Worm (Caenorhabditis elegans) whole organism, L2 larva: ENCODE measurements around the gene T10D4.14.
"Not testable (repeated sequence)": the region's sequence is repeated elsewhere in the genome, so short reads cannot be mapped to it uniquely, and the experiment has no call there.

Experiments used
- C34F6.9 ChIP-seq: fragments of 150-350 bp; optimal IDR thresholded peaks from 2 replicates; lab custom pipeline; 2014; ENCODE audit warnings: missing biosample characterization, missing genetic modification characterization
- R02D3.7 ChIP-seq: fragments of 150-350 bp; optimal IDR thresholded peaks from 2 replicates; lab custom pipeline; 2014; ENCODE audit warnings: missing biosample characterization, missing genetic modification characterization
- Y55F3AM.14 ChIP-seq: fragments of 200-800 bp; sonication (Bioruptor generic); optimal IDR thresholded peaks from 2 replicates; lab custom pipeline; 2018; ENCODE audit warnings: mild to moderate bottlenecking, missing genetic modification characterization, missing compliant biosample characterization
- ZK546.5 ChIP-seq: sonication (generic microtip); optimal IDR thresholded peaks from 2 replicates; lab custom pipeline; 2017; ENCODE audit warnings: missing biosample characterization, missing genetic modification characterization
- alr-1 ChIP-seq: fragments of 150-350 bp; optimal IDR thresholded peaks from 2 replicates; lab custom pipeline; 2014; ENCODE audit warnings: missing biosample characterization, missing genetic modification characterization
- ama-1 ChIP-seq: fragments of 150-350 bp; optimal IDR thresholded peaks from 2 replicates; lab custom pipeline; 2018; ENCODE audit warnings: inconsistent platforms
- blmp-1 ChIP-seq: sonication (generic microtip); optimal IDR thresholded peaks from 2 replicates; lab custom pipeline; 2017; ENCODE audit warnings: missing genetic modification characterization, mild to moderate bottlenecking, missing compliant biosample characterization, antibody characterized with exemption, moderate library complexity; ENCODE audit not compliant: insufficient read depth
- ceh-82 ChIP-seq: fragments of 150-350 bp; optimal IDR thresholded peaks from 2 replicates; lab custom pipeline; 2014; ENCODE audit warnings: missing biosample characterization, missing genetic modification characterization
- elt-1 ChIP-seq: fragments of 150-350 bp; optimal IDR thresholded peaks from 2 replicates; lab custom pipeline; 2014; ENCODE audit warnings: missing biosample characterization, missing genetic modification characterization
- elt-3 ChIP-seq: sonication (generic microtip); optimal IDR thresholded peaks from 2 replicates; lab custom pipeline; 2017; ENCODE audit warnings: missing biosample characterization, missing genetic modification characterization
- lin-39 ChIP-seq: fragments of 150-350 bp; optimal IDR thresholded peaks from 2 replicates; lab custom pipeline; 2014; ENCODE audit warnings: missing biosample characterization, missing genetic modification reagents, missing genetic modification characterization
- mab-5 ChIP-seq: fragments of 150-350 bp; optimal IDR thresholded peaks from 2 replicates; lab custom pipeline; 2014; ENCODE audit warnings: missing biosample characterization, missing genetic modification characterization
- mbf-1 ChIP-seq: sonication (generic microtip); optimal IDR thresholded peaks from 2 replicates; lab custom pipeline; 2017; ENCODE audit warnings: missing biosample characterization, missing genetic modification characterization
- mdl-1 ChIP-seq, 2 experiments: fragments of 150-350 bp in 1 of 2; sonication (generic microtip) in 1 of 2; optimal IDR thresholded peaks; 2 replicates each; lab custom pipeline; 2017; ENCODE audit warnings: missing biosample characterization in 2 of 2, missing genetic modification characterization in 2 of 2
- nhr-21 ChIP-seq: fragments of 150-350 bp; optimal IDR thresholded peaks from 2 replicates; lab custom pipeline; 2014; ENCODE audit warnings: missing biosample characterization, missing genetic modification characterization
- nhr-23 ChIP-seq: fragments of 150-350 bp; optimal IDR thresholded peaks from 2 replicates; lab custom pipeline; 2014; ENCODE audit warnings: missing biosample characterization, missing genetic modification reagents, missing genetic modification characterization
- nhr-237 ChIP-seq: fragments of 150-350 bp; optimal IDR thresholded peaks from 2 replicates; lab custom pipeline; 2014; ENCODE audit warnings: missing biosample characterization, missing genetic modification characterization
- nhr-6 ChIP-seq: fragments of 150-350 bp; optimal IDR thresholded peaks from 2 replicates; lab custom pipeline; 2014; ENCODE audit warnings: missing biosample characterization, missing genetic modification characterization
- nhr-77 ChIP-seq: fragments of 150-350 bp; optimal IDR thresholded peaks from 2 replicates; lab custom pipeline; 2014; ENCODE audit warnings: missing biosample characterization, missing genetic modification characterization
- peb-1 ChIP-seq: fragments of 150-350 bp; optimal IDR thresholded peaks from 2 replicates; lab custom pipeline; 2014; ENCODE audit warnings: missing biosample characterization, missing genetic modification characterization
- sma-9 ChIP-seq, 2 experiments: fragments of 150-350 bp in 1 of 2; sonication (generic microtip) in 1 of 2; optimal IDR thresholded peaks; 2 replicates each; lab custom pipeline; 2014 to 2016; ENCODE audit warnings: missing genetic modification characterization in 2 of 2, mild to moderate bottlenecking in 1 of 2, missing biosample characterization in 1 of 2, missing compliant biosample characterization in 1 of 2, missing genetic modification reagents in 1 of 2, moderate library complexity in 1 of 2
- snpc-4 ChIP-seq: fragments of 150-350 bp; optimal IDR thresholded peaks from 2 replicates; lab custom pipeline; 2014; ENCODE audit warnings: missing biosample characterization, missing genetic modification characterization
- unc-39 ChIP-seq: fragments of 150-350 bp; optimal IDR thresholded peaks from 2 replicates; lab custom pipeline; 2014; ENCODE audit warnings: missing biosample characterization, missing genetic modification characterization
- unc-55 ChIP-seq: fragments of 150-350 bp; sonication (generic microtip); optimal IDR thresholded peaks from 3 replicates; lab custom pipeline; 2014; ENCODE audit warnings: missing biosample characterization, missing genetic modification reagents, missing genetic modification characterization
- unc-62 ChIP-seq: fragments of 150-350 bp; optimal IDR thresholded peaks from 2 replicates; lab custom pipeline; 2014; ENCODE audit warnings: missing biosample characterization, missing genetic modification reagents, missing genetic modification characterization
- zag-1 ChIP-seq: fragments of 150-350 bp; optimal IDR thresholded peaks from 2 replicates; lab custom pipeline; 2014; ENCODE audit warnings: missing biosample characterization, missing genetic modification characterization
- ztf-1 ChIP-seq: fragments of 200-800 bp; sonication (Bioruptor generic); conservative IDR thresholded peaks from 2 replicates; pipeline ENCODE4 v1.3.6; 2022; ENCODE audit warnings: missing genetic modification characterization, missing compliant biosample characterization
- ztf-11 ChIP-seq: sonication (generic microtip); optimal IDR thresholded peaks from 2 replicates; lab custom pipeline; 2017; ENCODE audit warnings: missing biosample characterization, missing genetic modification characterization
- ztf-4 ChIP-seq: fragments of 150-350 bp; optimal IDR thresholded peaks from 2 replicates; lab custom pipeline; 2014; ENCODE audit warnings: missing biosample characterization, missing genetic modification characterization

The T10D4.14 gene

DNA sequence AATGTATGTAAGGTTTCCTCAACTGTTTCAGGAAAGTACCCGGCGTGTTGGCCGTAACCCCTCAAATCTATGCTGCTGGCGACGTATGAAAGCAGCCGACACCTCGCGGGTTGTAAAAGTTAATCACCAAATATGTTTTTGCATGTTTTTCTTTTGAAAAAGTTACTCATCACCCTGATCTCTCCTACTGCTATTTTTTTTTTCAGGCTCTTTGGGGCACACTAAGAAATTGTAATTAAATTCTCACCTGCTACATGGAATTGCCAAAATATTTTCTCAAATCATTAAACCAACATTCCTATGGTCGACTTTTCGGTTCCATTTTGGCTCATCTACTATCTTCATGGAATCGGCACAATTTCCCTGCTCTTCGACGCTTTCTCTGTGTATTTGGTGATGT lies 33.3 kb upstream of the T10D4.14 start, which contains the start of gene sri-78:
TSS of gene sri-78 (plus strand) at position 301 of the 400 bp plus-strand sequence.
- not testable (repeated sequence) for TF ChIP-seq lin-39 (tag; lab: Kevin White, UChicago); peb-1; unc-39

DNA sequence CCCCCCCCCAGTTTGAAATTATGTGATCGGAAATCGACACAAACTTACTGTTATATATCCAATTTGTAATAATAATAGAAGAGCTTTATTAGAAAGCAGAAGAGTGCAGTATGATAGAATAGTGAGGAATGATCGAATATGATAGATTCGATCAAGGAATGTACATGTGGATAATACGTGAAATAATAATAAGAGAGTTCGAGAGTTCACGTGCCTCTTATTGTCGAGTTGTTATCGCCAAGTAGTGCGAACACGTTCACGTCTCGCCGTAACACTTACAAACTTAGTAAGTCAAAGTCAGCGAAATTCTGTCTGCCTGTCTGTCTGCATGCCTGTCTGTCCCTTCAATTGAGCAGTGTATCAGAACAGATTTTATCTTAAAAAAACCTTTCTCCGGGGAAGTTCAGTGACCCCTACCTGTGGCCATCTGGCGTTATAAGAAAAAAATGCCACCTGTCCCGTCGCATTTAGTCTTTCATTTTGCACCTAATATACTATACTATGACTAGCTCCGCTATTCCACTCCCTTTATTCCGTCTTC lies 31.9 kb upstream of the T10D4.14 start, which contains the start of the genes Y27F2A.6 and Y27F2A.8:
TSS of gene Y27F2A.6 (minus strand) at position 101 of the 541 bp plus-strand sequence.
TSS of gene Y27F2A.8 (plus strand) at position 491 of the 541 bp plus-strand sequence.
- TF ChIP-seq nhr-23 (tag; lab: Kevin White, UChicago); C34F6.9; alr-1: not testable (repeated sequence)

DNA sequence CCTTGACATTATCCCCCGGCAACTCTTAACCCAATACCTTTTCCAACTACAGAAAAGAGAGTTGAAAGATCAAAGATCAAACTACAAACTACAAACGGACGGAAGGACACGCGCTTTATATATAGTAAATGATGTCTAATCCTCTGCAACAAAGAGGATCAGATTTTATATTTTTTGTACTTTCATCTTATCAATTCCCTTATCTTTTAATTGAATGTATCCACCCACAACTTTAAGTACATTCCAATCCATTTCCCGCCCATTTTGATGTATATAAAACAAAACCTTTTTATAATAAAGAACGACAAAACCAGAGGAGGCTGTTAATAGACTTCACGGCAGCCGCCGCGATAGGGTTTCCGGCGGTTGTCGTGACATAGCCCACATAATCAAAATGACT lies 26.1 kb upstream of the T10D4.14 start, which contains the start of gene sri-40:
TSS of gene sri-40 (plus strand) at position 301 of the 400 bp plus-strand sequence.
- TF ChIP-seq mdl-1 (tag; optimal IDR thresholded peaks at IDR 0.05; lab: Kevin White, UChicago); ztf-4 (tag; lab: Kevin White, UChicago); mab-5 (tag; lab: Kevin White, UChicago): not testable (repeated sequence)

DNA sequence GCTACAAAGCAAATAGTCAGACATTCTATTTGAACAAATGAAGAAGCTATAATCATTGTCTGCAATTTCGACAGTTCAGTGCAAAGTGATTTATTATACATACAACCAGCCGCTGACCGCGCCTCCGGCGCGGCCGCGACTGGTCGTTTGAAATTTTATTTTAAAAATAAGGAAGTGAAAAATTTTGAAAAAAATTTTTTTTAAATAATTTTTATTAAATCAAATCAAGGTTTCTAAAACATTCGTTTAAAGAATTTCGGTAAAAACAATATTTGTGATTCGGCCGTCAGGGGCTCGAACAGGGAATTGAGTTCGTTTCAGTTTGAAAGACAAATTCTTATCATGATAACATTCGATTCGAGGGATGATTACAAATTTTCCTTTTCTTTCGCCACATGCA lies 20.7 kb upstream of the T10D4.14 start, which contains the start of gene Y27F2A.10:
TSS of gene Y27F2A.10 (minus strand) at position 101 of the 400 bp plus-strand sequence.
- TF ChIP-seq nhr-237 (tag; lab: Kevin White, UChicago) (no peak), mab-5 (tag; lab: Kevin White, UChicago) (no peak), peb-1 (no peak), ZK546.5 (tag; lab: Kevin White, UChicago) (no peak), R02D3.7 (no peak)
- TF ChIP-seq, all 48 proteins: peak for 0

DNA sequence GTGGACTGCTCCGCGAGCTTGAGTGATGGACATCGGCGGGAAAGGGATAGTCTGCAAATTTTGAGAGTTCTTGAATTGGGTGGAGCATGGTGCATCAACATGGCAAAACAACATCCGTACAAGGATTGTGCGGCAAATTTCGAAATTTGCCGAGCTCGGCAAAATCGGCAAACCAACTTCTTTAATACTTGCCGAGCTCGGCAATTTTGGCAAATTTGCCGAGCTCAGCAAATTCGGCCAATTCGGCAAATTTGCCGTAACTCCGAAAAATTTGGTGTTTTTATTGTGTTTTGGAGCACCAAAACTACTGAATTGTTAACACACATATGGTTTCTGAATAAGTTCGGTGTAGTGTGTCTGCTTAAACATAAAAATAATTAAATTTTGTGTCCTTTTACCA lies 18.6 kb upstream of the T10D4.14 start, which contains the start of gene fbxc-55:
TSS of gene fbxc-55 (minus strand) at position 101 of the 400 bp plus-strand sequence.
- no peak for TF ChIP-seq snpc-4 (tag; lab: Kevin White, UChicago)
- TF ChIP-seq ztf-4 (tag; lab: Kevin White, UChicago) = no peak

DNA sequence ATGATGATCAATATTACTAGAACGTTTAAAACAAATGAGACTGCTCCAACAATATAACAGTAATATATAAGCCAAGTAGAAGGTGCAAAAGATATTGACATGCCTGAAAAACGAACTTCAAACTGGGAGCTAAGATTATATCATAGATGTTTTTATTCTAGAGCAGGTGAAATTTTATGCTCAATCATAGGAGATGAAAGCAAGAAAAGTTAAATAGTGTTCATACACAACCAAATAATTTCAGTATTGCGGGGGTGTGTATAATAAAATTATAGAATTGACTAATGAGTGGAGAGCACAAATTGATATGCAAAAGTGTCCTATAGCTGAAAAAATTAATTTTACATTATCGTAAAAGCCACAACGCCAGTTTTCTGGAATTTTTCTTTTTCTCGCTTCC lies 7.5 kb upstream of the T10D4.14 start, which contains the start of gene sri-34:
TSS of gene sri-34 (minus strand) at position 101 of the 400 bp plus-strand sequence.
- TF ChIP-seq peb-1 = no peak
- no peak for TF ChIP-seq Y55F3AM.14
- no peak for TF ChIP-seq unc-55
- no peak for TF ChIP-seq ztf-1 (GFP tag; lab: Robert Waterston, UW)
- no peak for TF ChIP-seq sma-9 (GFP tag; optimal IDR thresholded peaks at IDR 0.05; lab: Kevin White, UChicago)
- no peak for TF ChIP-seq sma-9 (tag; optimal IDR thresholded peaks at IDR 0.05; lab: Kevin White, UChicago)
- TF ChIP-seq nhr-6 (tag; lab: Kevin White, UChicago) = no peak
- no peak for TF ChIP-seq elt-1 (tag; lab: Kevin White, UChicago)
- no peak for TF ChIP-seq nhr-77 (tag; lab: Kevin White, UChicago)
- no peak for TF ChIP-seq elt-3
- no peak for TF ChIP-seq mab-5 (tag; lab: Kevin White, UChicago)
- TF ChIP-seq ceh-82 = no peak
- no peak for TF ChIP-seq ztf-11 (tag; lab: Kevin White, UChicago)
- TF ChIP-seq snpc-4 (tag; lab: Kevin White, UChicago) = no peak
- TF ChIP-seq alr-1 = no peak
- TF ChIP-seq ama-1 (lab: Kevin White, UChicago) = no peak
- no peak for TF ChIP-seq R02D3.7
- TF ChIP-seq nhr-237 (tag; lab: Kevin White, UChicago) = no peak
- TF ChIP-seq zag-1 (tag; lab: Kevin White, UChicago) = no peak

DNA sequence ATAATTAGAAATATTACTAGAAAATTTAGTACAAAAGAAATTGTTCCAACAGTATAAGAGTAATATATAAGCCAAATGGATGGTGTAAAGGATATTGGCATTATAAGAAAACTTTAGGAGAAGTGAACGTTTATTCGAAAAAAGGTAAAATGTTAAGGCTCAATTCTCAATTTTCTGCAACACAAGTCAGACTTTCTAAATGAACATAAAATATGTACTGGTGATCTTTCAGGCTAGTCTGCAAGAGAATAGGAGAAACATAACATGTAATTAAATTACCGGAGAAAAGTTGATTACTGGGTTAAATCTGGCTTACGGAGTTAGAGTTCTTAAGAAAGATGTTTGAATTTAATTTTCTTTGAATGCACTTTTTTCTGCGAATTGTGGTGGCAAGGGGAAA lies 5.2 kb upstream of the T10D4.14 start, which contains the start of gene sri-33:
TSS of gene sri-33 (minus strand) at position 101 of the 400 bp plus-strand sequence.
- TF ChIP-seq unc-62 (GFP tag; lab: Kevin White, UChicago) (no peak), nhr-21 (tag; lab: Kevin White, UChicago) (peak; percentile 5)

DNA sequence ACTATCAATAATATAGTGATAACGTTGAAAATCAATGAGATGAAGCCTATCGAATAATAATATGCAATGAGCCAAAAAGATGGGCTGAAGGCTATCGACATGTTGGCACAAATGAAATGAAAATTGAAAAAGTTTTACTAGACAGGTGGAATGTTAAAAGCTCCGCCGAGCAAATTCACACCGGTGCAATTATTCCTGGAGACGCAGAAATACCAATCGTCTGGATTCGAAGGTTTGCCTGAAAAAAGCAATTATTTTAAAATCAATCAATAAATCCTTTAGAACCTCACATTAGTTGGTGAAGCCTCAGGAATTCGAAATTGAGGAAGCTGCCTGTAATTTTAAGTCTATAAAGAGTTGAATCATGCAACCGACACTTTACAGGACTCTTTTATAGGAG lies 2.9 kb upstream of the T10D4.14 start, which contains the start of gene sri-32:
TSS of gene sri-32 (minus strand) at position 101 of the 400 bp plus-strand sequence.
- no peak for TF ChIP-seq mbf-1 (tag; lab: Kevin White, UChicago)
- TF ChIP-seq blmp-1 (tag; lab: Kevin White, UChicago) = no peak
- no peak for TF ChIP-seq R02D3.7
- no peak for TF ChIP-seq C34F6.9
